Fruit fly (Drosophila melanogaster) whole organism, pupa: ENCODE data around the gene Argk2.

Experiments used
- CG10348 ChIP-seq: fragments of 200-800 bp; sonication (Bioruptor generic); IDR thresholded peaks from 2 replicates; pipeline ENCODE4 v1.3.6; 2022; ENCODE audit warnings: missing biosample characterization, missing genetic modification characterization
- CG12605 ChIP-seq: fragments of 200-800 bp; sonication (Bioruptor generic); IDR thresholded peaks from 2 replicates; pipeline ENCODE4 v1.3.6; 2022; ENCODE audit warnings: missing biosample characterization, missing genetic modification characterization
- CG14655 ChIP-seq: fragments of 200-800 bp; sonication (Bioruptor generic); optimal IDR thresholded peaks from 3 replicates; lab custom pipeline; 2017; ENCODE audit warnings: mild to moderate bottlenecking, missing biosample characterization, missing genetic modification reagents, missing genetic modification characterization
- CG15710 ChIP-seq: fragments of 200-800 bp; sonication (Bioruptor generic); optimal IDR thresholded peaks from 2 replicates; lab custom pipeline; 2018; ENCODE audit warnings: missing biosample characterization, mild to moderate bottlenecking, missing genetic modification characterization, moderate library complexity
- CG17806 ChIP-seq: fragments of 200-800 bp; sonication (Bioruptor generic); optimal IDR thresholded peaks from 2 replicates; lab custom pipeline; 2018; ENCODE audit warnings: missing biosample characterization, mild to moderate bottlenecking, missing genetic modification characterization, moderate library complexity
- CG32121 ChIP-seq: fragments of 200-800 bp; sonication (Bioruptor generic); IDR thresholded peaks from 2 replicates; pipeline ENCODE4 v1.3.6; 2022; ENCODE audit warnings: missing biosample characterization, missing genetic modification characterization
- CG34367 ChIP-seq: fragments of 200-800 bp; sonication (Bioruptor generic); optimal IDR thresholded peaks from 2 replicates; lab custom pipeline; 2018; ENCODE audit warnings: missing biosample characterization, mild to moderate bottlenecking, missing genetic modification characterization
- CG8159 ChIP-seq: fragments of 200-800 bp; sonication (Bioruptor generic); optimal IDR thresholded peaks from 3 replicates; lab custom pipeline; 2018; ENCODE audit warnings: missing biosample characterization, mild to moderate bottlenecking, missing genetic modification characterization, moderate library complexity
- CG8301 ChIP-seq: fragments of 200-800 bp; sonication (Bioruptor generic); optimal IDR thresholded peaks from 2 replicates; lab custom pipeline; 2018; ENCODE audit warnings: missing biosample characterization, mild to moderate bottlenecking, missing genetic modification characterization
- CG9948 ChIP-seq: fragments of 200-800 bp; sonication (Bioruptor generic); optimal IDR thresholded peaks from 2 replicates; lab custom pipeline; 2018; ENCODE audit warnings: missing biosample characterization, mild to moderate bottlenecking, missing genetic modification characterization, moderate library complexity
- EcR ChIP-seq: fragments of 200-800 bp; sonication (Bioruptor generic); optimal IDR thresholded peaks from 3 replicates; lab custom pipeline; 2019; ENCODE audit warnings: missing biosample characterization, missing genetic modification characterization, mild to moderate bottlenecking, moderate library complexity, missing genetic modification reagents
- Snoo ChIP-seq: fragments of 200-800 bp; sonication (Bioruptor generic); optimal IDR thresholded peaks from 3 replicates; lab custom pipeline; 2017; ENCODE audit warnings: missing biosample characterization, mild to moderate bottlenecking, missing genetic modification characterization, inconsistent platforms
- rn ChIP-seq: fragments of 200-800 bp; sonication (Bioruptor generic); IDR thresholded peaks from 2 replicates; pipeline ENCODE4 v1.3.6; 2022; ENCODE audit warnings: missing biosample characterization, missing genetic modification characterization

Argk2 gene

DNA sequence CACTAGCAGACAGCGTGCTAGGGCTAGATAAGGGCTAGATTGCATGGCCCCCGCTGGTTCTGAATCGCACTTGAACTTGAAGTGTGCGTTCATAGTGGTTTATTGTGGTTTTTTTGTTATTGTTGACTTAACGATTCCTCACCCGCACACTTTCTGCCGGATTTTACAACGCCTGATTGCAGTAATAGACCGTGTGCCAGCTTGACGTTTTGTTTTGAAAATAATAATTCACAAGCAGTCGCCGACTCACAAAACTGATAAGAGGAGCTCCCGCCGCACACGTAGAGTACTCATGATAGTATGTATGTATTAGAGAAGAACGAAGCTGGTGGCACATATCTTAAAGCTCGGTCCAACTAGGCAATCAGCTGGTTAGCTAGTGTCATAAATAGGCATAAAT lies 48.5 kb downstream of the Argk2 start:
- TF ChIP-seq CG15710 (tag; lab: Kevin White, UChicago), result no peak
- TF ChIP-seq CG8301, result no peak
- TF ChIP-seq, all 21 proteins: peak for 0

- TF ChIP-seq EcR (GFP tag; lab: Kevin White, UChicago) (no peak), CG32121 (GFP tag; lab: Robert Waterston, UW) (no peak), CG17806 (tag; lab: Kevin White, UChicago) (no peak), CG9948 (tag; lab: Kevin White, UChicago) (no peak), CG12605 (GFP tag; lab: Robert Waterston, UW) (no peak), CG8301 (no peak), CG10348 (no peak), CG14655 (GFP tag; lab: Kevin White, UChicago) (no peak), CG15710 (tag; lab: Kevin White, UChicago) (no peak), CG34367 (no peak), Snoo (tag; lab: Kevin White, UChicago) (no peak), CG8159 (tag; lab: Kevin White, UChicago) (no peak), rn (no peak)
Observed at dm6 chr3L:9096648-9097047, 49.4 kb downstream of the Argk2 start, which contains the start of gene CG13315. CG13315 (plus strand) TSS chr3L:9096877.
